Fruit fly (Drosophila melanogaster) whole organism, prepupa: ENCODE measurements around the gene nkd.

Experiments used
- Blimp-1 ChIP-seq: fragments of 200-800 bp; sonication (Bioruptor generic); optimal IDR thresholded peaks from 3 replicates; lab custom pipeline; 2017; ENCODE audit warnings: missing biosample characterization, missing genetic modification characterization, mild to moderate bottlenecking, moderate library complexity, missing genetic modification reagents
- CG10631 ChIP-seq: fragments of 200-800 bp; sonication (Bioruptor generic); optimal IDR thresholded peaks from 2 replicates; lab custom pipeline; 2016; ENCODE audit warnings: missing biosample characterization, missing genetic modification characterization
- CG10669 ChIP-seq: fragments of 200-800 bp; sonication (Bioruptor generic); optimal IDR thresholded peaks from 3 replicates; lab custom pipeline; 2018; ENCODE audit warnings: missing biosample characterization, mild to moderate bottlenecking, missing genetic modification characterization, moderate library complexity
- CG11762 ChIP-seq: fragments of 200-800 bp; sonication (Bioruptor generic); optimal IDR thresholded peaks from 3 replicates; lab custom pipeline; 2016; ENCODE audit warnings: missing biosample characterization, missing genetic modification characterization; ENCODE audit not compliant: insufficient read depth
- CG11902 ChIP-seq: fragments of 200-800 bp; sonication (Bioruptor generic); optimal IDR thresholded peaks from 3 replicates; lab custom pipeline; 2016; ENCODE audit warnings: missing biosample characterization, missing genetic modification characterization
- CG15336 ChIP-seq: fragments of 200-800 bp; sonication (Bioruptor generic); IDR thresholded peaks from 2 replicates; pipeline ENCODE4 v1.3.6; 2022; ENCODE audit warnings: missing biosample characterization, missing genetic modification characterization
- CG1621 ChIP-seq: fragments of 200-800 bp; sonication (Bioruptor generic); optimal IDR thresholded peaks from 3 replicates; lab custom pipeline; 2018; ENCODE audit warnings: missing biosample characterization, mild to moderate bottlenecking, missing genetic modification characterization
- CG3032 ChIP-seq: fragments of 200-800 bp; optimal IDR thresholded peaks from 2 replicates; lab custom pipeline; 2019; ENCODE audit warnings: missing biosample characterization, mild to moderate bottlenecking, missing genetic modification characterization, moderate library complexity
- CG31627 ChIP-seq: fragments of 200-800 bp; sonication (Bioruptor generic); optimal IDR thresholded peaks from 3 replicates; lab custom pipeline; 2016; ENCODE audit warnings: missing biosample characterization, missing genetic modification characterization
- CG32006 ChIP-seq: fragments of 200-800 bp; sonication (Bioruptor generic); optimal IDR thresholded peaks from 3 replicates; lab custom pipeline; 2017; ENCODE audit warnings: missing biosample characterization, mild to moderate bottlenecking, missing genetic modification characterization
- CG34406 ChIP-seq: fragments of 200-800 bp; sonication (Bioruptor generic); optimal IDR thresholded peaks from 3 replicates; lab custom pipeline; 2016; ENCODE audit warnings: missing biosample characterization, missing genetic modification characterization
- CG3919 ChIP-seq: fragments of 200-800 bp; sonication (Bioruptor generic); optimal IDR thresholded peaks from 3 replicates; lab custom pipeline; 2016; ENCODE audit warnings: missing biosample characterization, missing genetic modification characterization
- CG4318 ChIP-seq: fragments of 200-800 bp; sonication (Bioruptor generic); optimal IDR thresholded peaks from 3 replicates; lab custom pipeline; 2017; ENCODE audit warnings: missing biosample characterization, mild to moderate bottlenecking, missing genetic modification characterization
- CG6163 ChIP-seq: fragments of 200-800 bp; sonication (Bioruptor generic); IDR thresholded peaks from 3 replicates; pipeline ENCODE4 v1.3.6; 2022; ENCODE audit warnings: missing biosample characterization, missing genetic modification characterization
- CG6276 ChIP-seq: fragments of 200-800 bp; sonication (Bioruptor generic); optimal IDR thresholded peaks from 2 replicates; lab custom pipeline; 2017; ENCODE audit warnings: missing biosample characterization, mild to moderate bottlenecking, missing genetic modification characterization
- CG6792 ChIP-seq: fragments of 200-800 bp; sonication (Bioruptor generic); optimal IDR thresholded peaks from 3 replicates; lab custom pipeline; 2016; ENCODE audit warnings: missing biosample characterization, missing genetic modification characterization
- CG6854 ChIP-seq: fragments of 200-800 bp; sonication (Bioruptor generic); optimal IDR thresholded peaks from 2 replicates; lab custom pipeline; 2017; ENCODE audit warnings: missing biosample characterization, mild to moderate bottlenecking, missing genetic modification characterization
- CG8119 ChIP-seq: fragments of 200-800 bp; sonication (Bioruptor generic); IDR thresholded peaks from 3 replicates; pipeline ENCODE4 v1.3.6; 2022; ENCODE audit warnings: missing biosample characterization, missing genetic modification characterization
- CG8319 ChIP-seq: fragments of 200-800 bp; sonication (Bioruptor generic); optimal IDR thresholded peaks from 3 replicates; lab custom pipeline; 2016; ENCODE audit warnings: missing biosample characterization, missing genetic modification characterization
- CG8632 ChIP-seq: fragments of 200-800 bp; sonication (Bioruptor generic); optimal IDR thresholded peaks from 3 replicates; lab custom pipeline; 2016; ENCODE audit warnings: missing biosample characterization, missing genetic modification characterization
- CG9139 ChIP-seq: fragments of 200-800 bp; sonication (Bioruptor generic); optimal IDR thresholded peaks from 3 replicates; lab custom pipeline; 2017; ENCODE audit warnings: missing biosample characterization, mild to moderate bottlenecking, missing genetic modification characterization
- Eip75B ChIP-seq: fragments of 200-800 bp; sonication (Bioruptor generic); optimal IDR thresholded peaks from 3 replicates; lab custom pipeline; 2016; ENCODE audit warnings: missing biosample characterization, missing genetic modification characterization
- Ets21C ChIP-seq: fragments of 200-800 bp; sonication (Bioruptor generic); optimal IDR thresholded peaks from 3 replicates; lab custom pipeline; 2016; ENCODE audit warnings: missing biosample characterization, missing genetic modification characterization
- Gug ChIP-seq: fragments of 200-800 bp; sonication (Bioruptor generic); IDR thresholded peaks from 2 replicates; pipeline ENCODE4 v1.3.6; 2022; ENCODE audit warnings: missing biosample characterization, missing genetic modification characterization
- Hr4 ChIP-seq: fragments of 200-800 bp; sonication (Bioruptor generic); optimal IDR thresholded peaks from 3 replicates; lab custom pipeline; 2016; ENCODE audit warnings: missing biosample characterization, missing genetic modification characterization
- Lpt ChIP-seq: fragments of 200-800 bp; sonication (Bioruptor generic); optimal IDR thresholded peaks from 3 replicates; lab custom pipeline; 2016; ENCODE audit warnings: missing biosample characterization, missing genetic modification characterization
- Smox ChIP-seq: fragments of 200-800 bp; sonication (Bioruptor generic); optimal IDR thresholded peaks from 3 replicates; lab custom pipeline; 2016; ENCODE audit warnings: missing biosample characterization, missing genetic modification characterization
- Sox102F ChIP-seq: fragments of 200-800 bp; sonication (Bioruptor generic); optimal IDR thresholded peaks from 2 replicates; lab custom pipeline; 2016; ENCODE audit warnings: missing biosample characterization, mild to moderate bottlenecking, missing genetic modification characterization
- Sox15 ChIP-seq: fragments of 200-800 bp; sonication (Bioruptor generic); optimal IDR thresholded peaks from 3 replicates; lab custom pipeline; 2016; ENCODE audit warnings: missing biosample characterization, missing genetic modification characterization
- achi ChIP-seq: fragments of 200-800 bp; sonication (Bioruptor generic); optimal IDR thresholded peaks from 3 replicates; lab custom pipeline; 2016; ENCODE audit warnings: missing biosample characterization, missing genetic modification characterization
- acj6 ChIP-seq: fragments of 200-800 bp; sonication (Bioruptor generic); optimal IDR thresholded peaks from 3 replicates; lab custom pipeline; 2016; ENCODE audit warnings: missing biosample characterization, missing genetic modification characterization
- cyc ChIP-seq: fragments of 200-800 bp; sonication (Bioruptor generic); optimal IDR thresholded peaks from 3 replicates; lab custom pipeline; 2016; ENCODE audit warnings: missing biosample characterization, missing genetic modification characterization
- dac ChIP-seq: fragments of 200-800 bp; sonication (Bioruptor generic); optimal IDR thresholded peaks from 2 replicates; lab custom pipeline; 2017; ENCODE audit warnings: missing biosample characterization, mild to moderate bottlenecking, missing genetic modification characterization
- dsx ChIP-seq: fragments of 200-800 bp; optimal IDR thresholded peaks from 3 replicates; lab custom pipeline; 2019; ENCODE audit warnings: missing biosample characterization, mild to moderate bottlenecking, missing genetic modification characterization, moderate library complexity; ENCODE audit not compliant: poor library complexity, severe bottlenecking
- eg ChIP-seq: fragments of 200-800 bp; sonication (Bioruptor generic); IDR thresholded peaks from 3 replicates; pipeline ENCODE4 v1.3.6; 2022; ENCODE audit warnings: missing biosample characterization, missing genetic modification characterization
- esn ChIP-seq: fragments of 200-800 bp; sonication (Bioruptor generic); optimal IDR thresholded peaks from 2 replicates; lab custom pipeline; 2016; ENCODE audit warnings: missing biosample characterization, mild to moderate bottlenecking, missing genetic modification characterization, moderate library complexity
- fd85E ChIP-seq: fragments of 200-800 bp; sonication (Bioruptor generic); optimal IDR thresholded peaks from 3 replicates; lab custom pipeline; 2016; ENCODE audit warnings: missing biosample characterization, missing genetic modification characterization
- fkh ChIP-seq: fragments of 200-800 bp; sonication (Bioruptor generic); optimal IDR thresholded peaks from 3 replicates; lab custom pipeline; 2017; ENCODE audit warnings: missing biosample characterization, mild to moderate bottlenecking, missing genetic modification characterization, moderate library complexity
- lz ChIP-seq: fragments of 200-800 bp; sonication (Bioruptor generic); optimal IDR thresholded peaks from 3 replicates; lab custom pipeline; 2016; ENCODE audit warnings: missing biosample characterization, missing genetic modification characterization
- pdm3 ChIP-seq: fragments of 200-800 bp; sonication (Bioruptor generic); optimal IDR thresholded peaks from 3 replicates; lab custom pipeline; 2016; ENCODE audit warnings: missing biosample characterization, missing genetic modification characterization
- salr ChIP-seq, 2 experiments: fragments of 200-800 bp; sonication (Bioruptor generic); optimal IDR thresholded peaks; 3 replicates each; lab custom pipeline; 2016 to 2018; ENCODE audit warnings: missing biosample characterization in 2 of 2, missing genetic modification characterization in 2 of 2, mild to moderate bottlenecking in 1 of 2
- spab ChIP-seq: fragments of 200-800 bp; sonication (Bioruptor generic); optimal IDR thresholded peaks from 2 replicates; lab custom pipeline; 2017; ENCODE audit warnings: missing biosample characterization, mild to moderate bottlenecking, missing genetic modification characterization, missing genetic modification reagents
- svp ChIP-seq: fragments of 200-800 bp; sonication (Bioruptor generic); peaks from one replicate; lab custom pipeline; 2016; ENCODE audit warnings: missing biosample characterization, missing genetic modification characterization
- topi ChIP-seq: fragments of 200-800 bp; sonication (Bioruptor generic); optimal IDR thresholded peaks from 3 replicates; lab custom pipeline; 2016; ENCODE audit warnings: missing biosample characterization, missing genetic modification characterization
- vri ChIP-seq: fragments of 200-800 bp; sonication (Bioruptor generic); optimal IDR thresholded peaks from 3 replicates; lab custom pipeline; 2016; ENCODE audit warnings: missing biosample characterization, mild to moderate bottlenecking, missing genetic modification characterization

Gene nkd

DNA sequence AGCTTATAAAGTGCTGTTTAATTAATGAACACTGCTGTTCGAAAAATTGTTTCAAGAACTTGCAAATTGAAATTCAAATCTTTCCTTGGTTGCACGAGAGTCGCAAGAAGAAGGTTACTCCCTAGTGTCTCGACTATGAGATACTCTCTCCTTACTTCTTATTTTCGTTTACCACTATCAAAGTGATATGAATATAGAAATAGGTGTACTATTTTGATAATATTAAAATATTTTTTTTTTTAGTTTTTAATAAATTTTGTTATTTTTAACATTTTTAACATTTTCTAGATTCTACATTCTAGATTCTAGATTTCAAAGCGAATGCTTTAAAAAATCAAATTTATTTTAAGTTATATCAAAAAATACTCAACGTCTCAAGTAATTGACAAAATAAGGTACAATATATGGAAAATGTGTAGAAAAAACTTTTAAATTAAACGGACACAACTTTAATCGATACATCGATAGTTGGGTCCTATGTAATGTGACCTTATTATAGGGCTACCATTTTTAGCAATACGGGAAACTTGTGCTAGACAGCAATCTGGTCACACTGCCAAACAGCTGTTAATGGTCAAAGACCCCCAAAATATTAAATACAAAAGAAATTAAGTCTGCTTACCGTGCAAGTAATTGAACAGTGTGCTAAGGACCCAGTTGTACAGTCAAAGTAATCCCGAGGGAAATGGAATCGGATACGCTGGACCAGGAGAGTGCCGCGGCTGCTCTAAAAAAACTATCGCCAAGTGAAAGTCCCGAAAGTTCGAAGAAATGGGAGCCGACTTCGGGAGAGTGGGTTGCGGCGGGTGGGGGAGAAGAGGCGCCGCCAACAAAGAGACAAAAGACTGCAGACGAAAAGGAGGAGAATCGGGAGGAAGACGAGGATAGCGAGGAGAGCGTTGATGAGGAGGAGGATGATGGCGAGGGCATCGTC lies 47.1 kb upstream of the nkd start, which contains the start of gene MESR6 (continued):
- no peak for TF ChIP-seq CG31627
- no peak for TF ChIP-seq dac (GFP tag; lab: Kevin White, UChicago)
- TF ChIP-seq CG32006 (GFP tag; lab: Kevin White, UChicago), result no peak
- no peak for TF ChIP-seq Sox15
- TF ChIP-seq Lpt (GFP tag; lab: Kevin White, UChicago), result no peak
- TF ChIP-seq Blimp-1 (GFP tag; lab: Kevin White, UChicago), result peak; percentile 47
- no peak for TF ChIP-seq lz (GFP tag; lab: Kevin White, UChicago)
- no peak for TF ChIP-seq CG6854 (GFP tag; lab: Kevin White, UChicago)
- no peak for TF ChIP-seq salr (GFP tag; optimal IDR thresholded peaks at IDR 0.05; lab: Kevin White, UChicago)
- peak; percentile 62 for TF ChIP-seq CG1621
- no peak for TF ChIP-seq Hr4
- TF ChIP-seq achi, result no peak
- no peak for TF ChIP-seq CG8119 (GFP tag; lab: Robert Waterston, UW)
- TF ChIP-seq CG6792 (GFP tag; lab: Kevin White, UChicago), result no peak
- TF ChIP-seq Sox102F (GFP tag; lab: Kevin White, UChicago), result no peak
- no peak for TF ChIP-seq CG6276 (GFP tag; lab: Kevin White, UChicago)
- TF ChIP-seq pdm3 (GFP tag; lab: Kevin White, UChicago), result no peak

DNA sequence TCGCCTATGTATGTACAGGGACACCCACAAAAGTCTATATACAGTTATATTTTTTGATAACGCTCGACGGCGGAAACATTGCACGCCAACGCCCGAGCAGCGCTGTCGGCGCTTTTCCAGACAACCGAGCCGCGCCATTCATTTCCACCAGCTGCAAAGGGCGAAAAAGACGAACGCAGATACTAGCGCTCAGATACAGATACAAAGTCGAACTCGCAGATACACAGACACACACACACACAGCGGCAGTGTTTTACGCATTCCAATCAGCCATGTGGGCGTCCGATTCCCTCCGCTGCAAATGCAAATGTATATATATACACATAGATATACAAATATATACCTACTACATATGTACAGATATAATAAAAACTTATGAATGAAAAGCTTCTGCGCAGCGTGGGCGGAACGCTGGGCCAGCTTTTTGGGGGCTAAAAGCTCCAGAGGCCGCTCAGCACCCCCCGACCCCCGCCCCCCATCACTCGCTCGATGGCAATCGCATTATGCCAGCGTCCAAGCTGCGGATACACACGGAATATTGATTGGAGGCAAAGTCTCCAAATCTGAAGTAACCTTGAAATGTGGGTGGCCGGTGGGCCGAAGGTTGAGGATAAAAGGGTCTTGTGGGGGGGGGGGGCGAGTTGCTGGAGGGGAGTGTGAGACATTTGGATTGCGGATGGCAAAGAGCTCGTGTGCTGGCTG lies 46.3 kb upstream of the nkd start:
- TF ChIP-seq CG11762 (no peak), fkh (peak; percentile 55), vri (GFP tag; lab: Kevin White, UChicago) (no peak), acj6 (GFP tag; lab: Kevin White, UChicago) (no peak), CG11902 (GFP tag; lab: Kevin White, UChicago) (no peak), CG4318 (GFP tag; lab: Kevin White, UChicago) (no peak), CG6276 (GFP tag; lab: Kevin White, UChicago) (no peak), eg (no peak; the same call in 2 of the 3 replicates), svp (GFP tag; lab: Kevin White, UChicago) (peak; percentile 80), CG3919 (no peak), Eip75B (GFP tag; lab: Kevin White, UChicago) (peak; percentile 1), CG32006 (GFP tag; lab: Kevin White, UChicago) (no peak), CG34406 (GFP tag; lab: Kevin White, UChicago) (peak; percentile 6), CG31627 (no peak), lz (GFP tag; lab: Kevin White, UChicago) (no peak), dsx (peak; percentile 69), CG10631 (GFP tag; lab: Kevin White, UChicago) (no peak), fd85E (GFP tag; lab: Kevin White, UChicago) (no peak), spab (GFP tag; lab: Kevin White, UChicago) (no peak), Hr4 (no peak), salr (GFP tag; optimal IDR thresholded peaks at IDR 0.05; lab: Kevin White, UChicago) (peak in 1 of 2 experiments; percentile 16), Gug (GFP tag; lab: Robert Waterston, UW) (no peak), cyc (GFP tag; lab: Kevin White, UChicago) (no peak), topi (GFP tag; lab: Kevin White, UChicago) (no peak), CG8632 (GFP tag; lab: Kevin White, UChicago) (no peak), CG6163 (GFP tag; lab: Robert Waterston, UW) (0 out of 3 replicates have a peak, but pooled peaks have one; percentile 19), CG9139 (GFP tag; lab: Kevin White, UChicago) (peak; percentile 34), CG15336 (GFP tag; lab: Robert Waterston, UW) (no peak), CG8319 (no peak), Smox (GFP tag; lab: Kevin White, UChicago) (no peak), CG10669 (GFP tag; lab: Kevin White, UChicago) (no peak), CG6854 (GFP tag; lab: Kevin White, UChicago) (peak; percentile 32), esn (GFP tag; lab: Kevin White, UChicago) (peak; percentile 13), Sox102F (GFP tag; lab: Kevin White, UChicago) (no peak), Ets21C (GFP tag; lab: Kevin White, UChicago) (no peak), dac (GFP tag; lab: Kevin White, UChicago) (no peak), Blimp-1 (GFP tag; lab: Kevin White, UChicago) (no peak), CG6792 (GFP tag; lab: Kevin White, UChicago) (no peak), CG3032 (tag; lab: Kevin White, UChicago) (no peak)
